Worm (Caenorhabditis elegans) whole organism, L3 larva: ENCODE results near the gene C36B7.1.

ENCODE experiments used
- ZK546.5 ChIP-seq: sonication (generic microtip); optimal IDR thresholded peaks from 2 replicates; lab custom pipeline; 2017; ENCODE audit warnings: missing biosample characterization, missing genetic modification characterization
- aly-2 ChIP-seq: fragments of 150-350 bp; optimal IDR thresholded peaks from 2 replicates; lab custom pipeline; 2014; ENCODE audit warnings: missing biosample characterization, missing genetic modification characterization
- ama-1 ChIP-seq: fragments of 150-350 bp; optimal IDR thresholded peaks from 2 replicates; lab custom pipeline; 2018
- ceh-16 ChIP-seq: sonication (generic microtip); optimal IDR thresholded peaks from 2 replicates; lab custom pipeline; 2017; ENCODE audit warnings: missing biosample characterization, missing genetic modification characterization
- ceh-28 ChIP-seq: fragments of 150-350 bp; optimal IDR thresholded peaks from 2 replicates; lab custom pipeline; 2014; ENCODE audit warnings: missing biosample characterization, missing genetic modification reagents, missing genetic modification characterization
- ceh-82 ChIP-seq: fragments of 150-350 bp; optimal IDR thresholded peaks from 2 replicates; lab custom pipeline; 2014; ENCODE audit warnings: missing biosample characterization, missing genetic modification characterization
- ceh-9 ChIP-seq: sonication (generic microtip); optimal IDR thresholded peaks from 2 replicates; lab custom pipeline; 2018; ENCODE audit warnings: missing biosample characterization, missing genetic modification characterization
- daf-12 ChIP-seq: fragments of 150-350 bp; optimal IDR thresholded peaks from 2 replicates; lab custom pipeline; 2014; ENCODE audit warnings: missing biosample characterization, missing genetic modification reagents, missing genetic modification characterization
- elt-1 ChIP-seq: fragments of 150-350 bp; optimal IDR thresholded peaks from 2 replicates; lab custom pipeline; 2014; ENCODE audit warnings: missing biosample characterization, missing genetic modification characterization
- elt-2 ChIP-seq: sonication (generic microtip); optimal IDR thresholded peaks from 2 replicates; lab custom pipeline; 2016; ENCODE audit warnings: missing genetic modification reagents, mild to moderate bottlenecking, missing genetic modification characterization, missing compliant biosample characterization
- elt-3 ChIP-seq, 3 experiments: fragments of 150-350 bp in 1 of 3; sonication (generic microtip) in 2 of 3; optimal IDR thresholded peaks; 2 replicates in 2 of 3; 4 replicates in 1 of 3; lab custom pipeline; 2014 to 2017; ENCODE audit warnings: missing biosample characterization in 3 of 3, missing genetic modification characterization in 3 of 3
- eor-1 ChIP-seq, 2 experiments: fragments of 150-350 bp; optimal IDR thresholded peaks; 2 replicates each; lab custom pipeline; 2014 to 2018; ENCODE audit warnings: missing biosample characterization in 2 of 2, missing genetic modification characterization in 2 of 2
- fkh-2 ChIP-seq: fragments of 150-350 bp; optimal IDR thresholded peaks from 2 replicates; lab custom pipeline; 2014; ENCODE audit warnings: missing biosample characterization, missing genetic modification reagents, missing genetic modification characterization
- fos-1 ChIP-seq: fragments of 150-350 bp; optimal IDR thresholded peaks from 2 replicates; lab custom pipeline; 2014; ENCODE audit warnings: missing biosample characterization, missing genetic modification characterization
- hmg-11 ChIP-seq: sonication (generic microtip); optimal IDR thresholded peaks from 2 replicates; lab custom pipeline; 2016; ENCODE audit warnings: missing genetic modification characterization, missing compliant biosample characterization
- jun-1 ChIP-seq: fragments of 150-350 bp; optimal IDR thresholded peaks from 2 replicates; lab custom pipeline; 2014; ENCODE audit warnings: missing biosample characterization, missing genetic modification reagents, missing genetic modification characterization
- lin-15B ChIP-seq: fragments of 150-350 bp; optimal IDR thresholded peaks from 2 replicates; lab custom pipeline; 2014; ENCODE audit warnings: missing biosample characterization, missing genetic modification characterization
- lin-39 ChIP-seq: fragments of 150-350 bp; optimal IDR thresholded peaks from 2 replicates; lab custom pipeline; 2018; ENCODE audit warnings: missing biosample characterization, missing genetic modification reagents, missing genetic modification characterization
- lsy-12 ChIP-seq: sonication (generic microtip); optimal IDR thresholded peaks from 2 replicates; lab custom pipeline; 2016; ENCODE audit warnings: mild to moderate bottlenecking, missing genetic modification characterization, missing compliant biosample characterization
- mdl-1 ChIP-seq: fragments of 150-350 bp; optimal IDR thresholded peaks from 2 replicates; lab custom pipeline; 2014; ENCODE audit warnings: missing biosample characterization, missing genetic modification characterization
- mml-1 ChIP-seq: fragments of 150-350 bp; sonication (generic microtip); optimal IDR thresholded peaks from 3 replicates; lab custom pipeline; 2014; ENCODE audit warnings: missing biosample characterization, missing genetic modification characterization
- nhr-11 ChIP-seq: fragments of 150-350 bp; optimal IDR thresholded peaks from 2 replicates; lab custom pipeline; 2014; ENCODE audit warnings: missing biosample characterization, missing genetic modification characterization
- nhr-23 ChIP-seq: fragments of 150-350 bp; optimal IDR thresholded peaks from 2 replicates; lab custom pipeline; 2014; ENCODE audit warnings: missing biosample characterization, missing genetic modification reagents, missing genetic modification characterization
- nhr-237 ChIP-seq: fragments of 150-350 bp; optimal IDR thresholded peaks from 2 replicates; lab custom pipeline; 2014; ENCODE audit warnings: missing biosample characterization, missing genetic modification characterization
- nhr-28 ChIP-seq: fragments of 150-350 bp; optimal IDR thresholded peaks from 2 replicates; lab custom pipeline; 2014; ENCODE audit warnings: missing biosample characterization, missing genetic modification characterization
- nhr-43 ChIP-seq: sonication (generic microtip); optimal IDR thresholded peaks from 2 replicates; lab custom pipeline; 2016; ENCODE audit warnings: mild to moderate bottlenecking, missing genetic modification characterization, missing compliant biosample characterization; ENCODE audit not compliant: poor library complexity, severe bottlenecking
- nhr-76 ChIP-seq: fragments of 150-350 bp; sonication (generic microtip); optimal IDR thresholded peaks from 5 replicates; lab custom pipeline; 2014; ENCODE audit warnings: missing biosample characterization, missing genetic modification characterization
- nhr-77 ChIP-seq: fragments of 150-350 bp; optimal IDR thresholded peaks from 2 replicates; lab custom pipeline; 2014; ENCODE audit warnings: missing biosample characterization, missing genetic modification characterization
- pha-4 ChIP-seq: fragments of 150-350 bp; optimal IDR thresholded peaks from 2 replicates; lab custom pipeline; 2014; ENCODE audit warnings: missing biosample characterization, missing genetic modification reagents, missing genetic modification characterization
- pqm-1 ChIP-seq: fragments of 150-350 bp; optimal IDR thresholded peaks from 2 replicates; lab custom pipeline; 2017; ENCODE audit warnings: missing biosample characterization, missing genetic modification characterization, inconsistent platforms
- skn-1 ChIP-seq: fragments of 150-350 bp; optimal IDR thresholded peaks from 2 replicates; lab custom pipeline; 2014; ENCODE audit warnings: missing biosample characterization, missing genetic modification characterization
- snpc-4 ChIP-seq: fragments of 150-350 bp; optimal IDR thresholded peaks from 2 replicates; lab custom pipeline; 2014; ENCODE audit warnings: missing biosample characterization, missing genetic modification characterization
- tbx-2 ChIP-seq: sonication (generic microtip); optimal IDR thresholded peaks from 2 replicates; lab custom pipeline; 2016; ENCODE audit warnings: mild to moderate bottlenecking, missing genetic modification characterization, missing compliant biosample characterization
- unc-39 ChIP-seq: sonication (generic microtip); optimal IDR thresholded peaks from 4 replicates; lab custom pipeline; 2017; ENCODE audit warnings: missing biosample characterization, missing genetic modification characterization
- zag-1 ChIP-seq: fragments of 150-350 bp; optimal IDR thresholded peaks from 2 replicates; lab custom pipeline; 2014; ENCODE audit warnings: missing biosample characterization, missing genetic modification characterization
- ztf-4 ChIP-seq: fragments of 150-350 bp; optimal IDR thresholded peaks from 2 replicates; lab custom pipeline; 2014; ENCODE audit warnings: missing biosample characterization, missing genetic modification characterization

C36B7.1 gene

DNA sequence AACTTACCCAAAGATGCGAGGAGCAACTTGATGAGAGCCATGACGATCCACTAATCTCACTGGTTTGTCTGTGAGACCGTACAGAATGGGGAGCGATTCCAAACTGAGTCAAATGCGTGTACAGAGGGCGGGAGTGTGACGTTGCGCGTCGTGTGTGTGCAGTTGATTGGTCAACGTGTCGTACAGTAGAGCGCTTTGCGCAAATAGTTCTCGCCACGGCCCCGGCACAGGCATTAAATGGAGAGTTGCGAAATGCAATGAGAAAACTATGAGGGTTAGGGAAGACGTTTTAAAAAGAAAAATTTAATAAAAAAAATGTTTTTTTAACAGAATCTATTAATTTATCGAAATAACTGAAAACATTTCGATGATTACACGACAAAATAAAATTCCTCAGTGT lies 44.3 kb upstream of the C36B7.1 start, which contains the start of gene pdi-6 (continued):
- TF ChIP-seq eor-1 (tag; optimal IDR thresholded peaks at IDR 0.05; lab: Kevin White, UChicago) (peak in 1 of 2 experiments; percentile 31), ceh-9 (tag; lab: Kevin White, UChicago) (no peak), snpc-4 (tag; lab: Kevin White, UChicago) (peak; percentile 85), mdl-1 (tag; lab: Kevin White, UChicago) (peak; percentile 17), aly-2 (tag; lab: Kevin White, UChicago) (no peak), pqm-1 (peak; percentile 77), ama-1 (lab: Kevin White, UChicago) (no peak), skn-1 (tag; lab: Kevin White, UChicago) (peak; percentile 52), nhr-23 (tag; lab: Kevin White, UChicago) (peak; percentile 95), fos-1 (tag; lab: Kevin White, UChicago) (no peak), mml-1 (tag; lab: Kevin White, UChicago) (no peak), nhr-43 (tag; lab: Kevin White, UChicago) (peak; percentile 82), elt-1 (tag; lab: Kevin White, UChicago) (no peak), daf-12 (no peak), nhr-77 (tag; lab: Kevin White, UChicago) (peak; percentile 76), jun-1 (tag; lab: Kevin White, UChicago) (peak; percentile 87)

ce11 chrX:7075250-7075649 lies 37.4 kb upstream of the C36B7.1 start, which contains the start of gene B0403.6:
Gene B0403.6 (minus strand): TSS chrX:7075350.
- TF ChIP-seq zag-1 (tag; lab: Kevin White, UChicago): no peak
- TF ChIP-seq ZK546.5 (tag; lab: Kevin White, UChicago): no peak
- no peak for TF ChIP-seq elt-1 (tag; lab: Kevin White, UChicago)
- no peak for TF ChIP-seq mml-1 (tag; lab: Kevin White, UChicago)
- no peak for TF ChIP-seq tbx-2 (tag; lab: Kevin White, UChicago)
- no peak for TF ChIP-seq ceh-16 (tag; lab: Kevin White, UChicago)
- TF ChIP-seq ceh-28 (tag; lab: Kevin White, UChicago): no peak

DNA sequence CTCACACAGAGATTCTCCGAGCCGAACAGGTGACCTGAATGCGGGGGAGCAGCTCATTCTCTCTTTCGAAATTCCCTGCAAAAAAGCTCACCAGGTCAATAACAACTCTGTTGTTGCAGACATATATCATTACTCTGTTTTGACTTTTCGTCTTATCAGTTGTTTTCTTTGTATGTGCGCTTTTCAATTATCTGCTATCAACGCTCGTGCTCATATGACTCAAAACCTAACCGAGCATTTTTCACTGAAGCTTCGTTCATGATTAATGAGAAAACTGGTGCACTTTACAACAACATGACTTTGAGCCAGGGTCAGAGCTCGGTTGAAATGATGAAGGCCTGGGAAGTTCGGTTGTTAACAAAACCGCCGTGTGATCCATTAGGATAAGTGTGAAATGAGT lies 36.2 kb upstream of the C36B7.1 start:
- no peak for TF ChIP-seq fkh-2 (tag; lab: Kevin White, UChicago)
- TF ChIP-seq elt-1 (tag; lab: Kevin White, UChicago): no peak
- no peak for TF ChIP-seq unc-39
- no peak for TF ChIP-seq lin-15B (tag; lab: Kevin White, UChicago)
- TF ChIP-seq mdl-1 (tag; lab: Kevin White, UChicago): no peak
- TF ChIP-seq nhr-28 (tag; lab: Kevin White, UChicago): no peak
- TF ChIP-seq nhr-77 (tag; lab: Kevin White, UChicago): no peak
- no peak for TF ChIP-seq nhr-11 (tag; lab: Kevin White, UChicago)
- no peak for TF ChIP-seq ceh-16 (tag; lab: Kevin White, UChicago)
- TF ChIP-seq mml-1 (tag; lab: Kevin White, UChicago): no peak
- no peak for TF ChIP-seq lin-39 (tag; lab: Kevin White, UChicago)
- no peak for TF ChIP-seq elt-2 (tag; lab: Kevin White, UChicago)
- no peak for TF ChIP-seq snpc-4 (tag; lab: Kevin White, UChicago)
- TF ChIP-seq ZK546.5 (tag; lab: Kevin White, UChicago): no peak
- TF ChIP-seq hmg-11 (tag; lab: Kevin White, UChicago): no peak
- no peak for TF ChIP-seq ama-1 (lab: Kevin White, UChicago)
- no peak for TF ChIP-seq nhr-237
- no peak for TF ChIP-seq fos-1 (tag; lab: Kevin White, UChicago)
- no peak for TF ChIP-seq daf-12
- TF ChIP-seq elt-3 (tag; optimal IDR thresholded peaks at IDR 0.05; lab: Kevin White, UChicago): no peak

ce11 chrX:7085067-7085466 lies 27.6 kb upstream of the C36B7.1 start, which contains the start of gene Y1B5A.1:
Gene Y1B5A.1 (plus strand): TSS chrX:7085367.
- TF ChIP-seq fos-1 (tag; lab: Kevin White, UChicago) (no peak), aly-2 (tag; lab: Kevin White, UChicago) (no peak), elt-2 (tag; lab: Kevin White, UChicago) (no peak)

DNA sequence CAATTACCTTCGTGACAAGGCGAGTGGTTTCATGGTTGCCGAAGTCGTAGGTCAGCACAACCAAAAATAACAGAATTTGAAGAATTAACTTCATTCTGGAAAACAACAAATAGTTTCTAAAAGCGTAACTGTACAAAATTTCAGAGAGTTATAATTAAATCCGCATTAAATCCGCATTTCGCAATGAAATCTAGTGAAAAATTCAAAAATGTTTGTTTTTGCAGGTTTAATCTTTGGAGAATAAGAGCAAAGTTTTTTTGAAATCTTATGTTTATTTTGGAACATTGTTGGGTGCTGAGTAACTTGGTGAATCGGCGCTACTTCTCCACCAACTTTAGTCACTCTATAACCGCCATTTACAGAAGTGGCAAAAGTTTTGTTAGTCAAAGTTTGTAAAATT lies 26.8 kb upstream of the C36B7.1 start, which contains the start of gene C36B7.4:
Gene C36B7.4, minus strand, starts transcription at position 101 of the 400 bp plus-strand sequence.
- TF ChIP-seq nhr-76 (tag; lab: Kevin White, UChicago) (no peak), ZK546.5 (tag; lab: Kevin White, UChicago) (no peak), unc-39 (no peak), nhr-11 (tag; lab: Kevin White, UChicago) (no peak), lsy-12 (tag; lab: Kevin White, UChicago) (no peak), zag-1 (tag; lab: Kevin White, UChicago) (no peak), hmg-11 (tag; lab: Kevin White, UChicago) (no peak), nhr-23 (tag; lab: Kevin White, UChicago) (no peak), ztf-4 (no peak), ceh-82 (tag; lab: Kevin White, UChicago) (no peak), pha-4 (no peak), pqm-1 (no peak), nhr-43 (tag; lab: Kevin White, UChicago) (no peak)
